Fruit fly (Drosophila melanogaster) whole organism, embryonic: ENCODE results near the gene Pop5.
A peak's percentile ranks its signal among the peaks of the same experiment; 100 is the strongest.

Experiments
- Abd-B ChIP-seq: fragments of 200-800 bp; sonication (Bioruptor generic); optimal IDR thresholded peaks from 2 replicates; lab custom pipeline; 2018; ENCODE audit warnings: missing biosample characterization, mild to moderate bottlenecking, missing genetic modification characterization, moderate library complexity
- Ada2b ChIP-seq: fragments of 200-800 bp; sonication (Bioruptor generic); IDR thresholded peaks from 2 replicates; pipeline ENCODE4 v1.3.6; 2022; ENCODE audit warnings: missing biosample characterization, missing genetic modification characterization
- Asciz ChIP-seq: fragments of 200-800 bp; sonication (Bioruptor generic); optimal IDR thresholded peaks from 2 replicates; lab custom pipeline; 2017; ENCODE audit warnings: missing biosample characterization, mild to moderate bottlenecking, missing genetic modification characterization, missing genetic modification reagents
- Awh ChIP-seq: fragments of 200-800 bp; sonication (Bioruptor generic); IDR thresholded peaks from 2 replicates; pipeline ENCODE4, ENCODE4 v1.3.6; 2022; ENCODE audit warnings: missing biosample characterization, missing genetic modification characterization
- CG10209 ChIP-seq: fragments of 200-800 bp; sonication (Bioruptor generic); optimal IDR thresholded peaks from 3 replicates; lab custom pipeline; 2017; ENCODE audit warnings: missing biosample characterization, mild to moderate bottlenecking, missing genetic modification characterization, missing genetic modification reagents
- CG10565 ChIP-seq: fragments of 200-800 bp; sonication (Bioruptor generic); optimal IDR thresholded peaks from 3 replicates; lab custom pipeline; 2016; ENCODE audit warnings: missing biosample characterization, mild to moderate bottlenecking, missing genetic modification characterization
- CG10654 ChIP-seq: fragments of 200-800 bp; sonication (Bioruptor generic); optimal IDR thresholded peaks from 2 replicates; lab custom pipeline; 2016; ENCODE audit warnings: missing biosample characterization, missing genetic modification characterization
- CG14014 ChIP-seq: fragments of 200-800 bp; sonication (Bioruptor generic); IDR thresholded peaks from 2 replicates; pipeline ENCODE4 v1.3.6; 2022; ENCODE audit warnings: missing biosample characterization, missing genetic modification characterization
- CG17612 ChIP-seq: fragments of 200-800 bp; sonication (Bioruptor generic); IDR thresholded peaks from 2 replicates; pipeline ENCODE4 v1.3.6; 2022; ENCODE audit warnings: missing biosample characterization, missing genetic modification characterization
- CG18476 ChIP-seq: fragments of 200-800 bp; sonication (Bioruptor generic); optimal IDR thresholded peaks from 2 replicates; lab custom pipeline; 2016; ENCODE audit warnings: missing biosample characterization, mild to moderate bottlenecking, missing genetic modification characterization
- CG31441 ChIP-seq: fragments of 200-800 bp; sonication (Bioruptor generic); IDR thresholded peaks from 2 replicates; pipeline ENCODE4 v1.3.6; 2022; ENCODE audit warnings: missing biosample characterization, missing genetic modification characterization
- CG3281 ChIP-seq: fragments of 200-800 bp; sonication (Bioruptor generic); optimal IDR thresholded peaks from 3 replicates; lab custom pipeline; 2017; ENCODE audit warnings: missing biosample characterization, mild to moderate bottlenecking, missing genetic modification characterization
- CG34422 ChIP-seq: fragments of 200-800 bp; sonication (Bioruptor generic); IDR thresholded peaks from 3 replicates; pipeline ENCODE4 v1.3.6; 2022; ENCODE audit warnings: missing biosample characterization, missing genetic modification characterization
- CG42726 ChIP-seq: fragments of 200-800 bp; sonication (Bioruptor generic); IDR thresholded peaks from 2 replicates; pipeline ENCODE4 v1.3.6; 2022; ENCODE audit warnings: missing biosample characterization, missing genetic modification characterization; ENCODE audit not compliant: partially characterized antibody
- CG43689 ChIP-seq: fragments of 200-800 bp; sonication (Bioruptor generic); IDR thresholded peaks from 2 replicates; pipeline ENCODE4 v1.3.6; 2022; ENCODE audit warnings: missing biosample characterization, missing genetic modification characterization
- CG5245 ChIP-seq: fragments of 200-800 bp; sonication (Bioruptor generic); optimal IDR thresholded peaks from 3 replicates; lab custom pipeline; 2016; ENCODE audit warnings: missing biosample characterization, missing genetic modification characterization
- CG7786 ChIP-seq: fragments of 200-800 bp; sonication (Bioruptor generic); optimal IDR thresholded peaks from 2 replicates; lab custom pipeline; 2016; ENCODE audit warnings: missing biosample characterization, missing genetic modification characterization
- CG9797 ChIP-seq: fragments of 200-800 bp; sonication (Bioruptor generic); optimal IDR thresholded peaks from 3 replicates; lab custom pipeline; 2018; ENCODE audit warnings: missing biosample characterization, mild to moderate bottlenecking, missing genetic modification characterization
- CTCF ChIP-seq: fragments of 200-800 bp; sonication (Bioruptor generic); optimal IDR thresholded peaks from 2 replicates; lab custom pipeline; 2017; ENCODE audit warnings: missing biosample characterization, mild to moderate bottlenecking, missing genetic modification characterization, moderate library complexity
- HHEX ChIP-seq: fragments of 200-800 bp; sonication (Bioruptor generic); optimal IDR thresholded peaks from 3 replicates; lab custom pipeline; 2017; ENCODE audit warnings: missing biosample characterization, mild to moderate bottlenecking, missing genetic modification characterization, missing genetic modification reagents
- Hr51 ChIP-seq, 2 experiments: fragments of 200-800 bp; sonication (Bioruptor generic); optimal IDR thresholded peaks; 2 replicates in 1 of 2; 3 replicates in 1 of 2; lab custom pipeline; 2016 to 2018; ENCODE audit warnings: missing biosample characterization in 2 of 2, missing genetic modification characterization in 2 of 2, mild to moderate bottlenecking in 1 of 2, moderate library complexity in 1 of 2
- Sry-β ChIP-seq: fragments of 200-800 bp; sonication (Bioruptor generic); optimal IDR thresholded peaks from 2 replicates; lab custom pipeline; 2018; ENCODE audit warnings: missing biosample characterization, mild to moderate bottlenecking, missing genetic modification characterization, moderate library complexity
- Trl ChIP-seq, 3 experiments: fragments of >200 bp in 2 of 3; fragments of 200-800 bp in 1 of 3; sonication (Bioruptor generic) in 1 of 3; optimal IDR thresholded peaks; 2 replicates in 1 of 3; 3 replicates in 2 of 3; lab custom pipeline; 2016 to 2017; ENCODE audit warnings: missing biosample characterization in 1 of 3, missing genetic modification characterization in 1 of 3
- Usf ChIP-seq: fragments of 200-800 bp; sonication (Bioruptor generic); optimal IDR thresholded peaks from 2 replicates; lab custom pipeline; 2017; ENCODE audit warnings: missing genotype, missing biosample characterization, missing genetic modification characterization
- Xrp1 ChIP-seq: fragments of 200-800 bp; sonication (Bioruptor generic); IDR thresholded peaks from 2 replicates; pipeline ENCODE4 v1.3.6; 2022; ENCODE audit warnings: missing biosample characterization, missing genetic modification characterization
- ash1 ChIP-seq: fragments of 200-800 bp; sonication (Bioruptor generic); optimal IDR thresholded peaks from 2 replicates; lab custom pipeline; 2018; ENCODE audit warnings: missing biosample characterization, mild to moderate bottlenecking, missing genetic modification characterization
- bab2 ChIP-seq: fragments of 200-800 bp; sonication (Bioruptor generic); optimal IDR thresholded peaks from 2 replicates; lab custom pipeline; 2016; ENCODE audit warnings: missing biosample characterization, missing genetic modification characterization
- bbx ChIP-seq: fragments of 200-800 bp; sonication (Bioruptor generic); IDR thresholded peaks from 2 replicates; pipeline ENCODE4 v1.3.6; 2022; ENCODE audit warnings: missing biosample characterization, missing genetic modification characterization; ENCODE audit not compliant: partially characterized antibody
- btn ChIP-seq: fragments of 200-800 bp; sonication (Bioruptor generic); optimal IDR thresholded peaks from 2 replicates; lab custom pipeline; 2016; ENCODE audit warnings: missing biosample characterization, missing genetic modification characterization
- cad ChIP-seq: fragments of >200 bp; optimal IDR thresholded peaks from 2 replicates; lab custom pipeline; 2017; ENCODE audit warnings: missing biosample characterization, missing genetic modification characterization
- dpn ChIP-seq, 2 experiments: fragments of 200-800 bp; sonication (Bioruptor generic); optimal IDR thresholded peaks; 3 replicates each; lab custom pipeline; 2016; ENCODE audit warnings: missing biosample characterization in 2 of 2, missing genetic modification characterization in 2 of 2
- dysf ChIP-seq: fragments of 200-800 bp; sonication (Bioruptor generic); IDR thresholded peaks from 3 replicates; pipeline ENCODE4 v1.3.6; 2022; ENCODE audit warnings: missing biosample characterization, missing genetic modification characterization
- eyg ChIP-seq: fragments of 200-800 bp; sonication (Bioruptor generic); optimal IDR thresholded peaks from 3 replicates; lab custom pipeline; 2016; ENCODE audit warnings: missing biosample characterization, missing genetic modification characterization
- fd96Cb ChIP-seq: fragments of 200-800 bp; sonication (Bioruptor generic); optimal IDR thresholded peaks from 2 replicates; lab custom pipeline; 2018; ENCODE audit warnings: missing biosample characterization, mild to moderate bottlenecking, missing genetic modification characterization, moderate library complexity
- fu2 ChIP-seq: fragments of 200-800 bp; sonication (Bioruptor generic); optimal IDR thresholded peaks from 2 replicates; lab custom pipeline; 2016; ENCODE audit warnings: missing biosample characterization, missing genetic modification characterization
- grau ChIP-seq: fragments of 200-800 bp; optimal IDR thresholded peaks from 3 replicates; lab custom pipeline; 2019; ENCODE audit warnings: missing biosample characterization, mild to moderate bottlenecking, missing genetic modification characterization, moderate library complexity
- her ChIP-seq: fragments of 200-800 bp; sonication (Bioruptor generic); optimal IDR thresholded peaks from 2 replicates; lab custom pipeline; 2016; ENCODE audit warnings: missing biosample characterization, missing genetic modification characterization
- hth ChIP-seq: fragments of >200 bp; optimal IDR thresholded peaks from 2 replicates; lab custom pipeline; 2017; ENCODE audit warnings: inconsistent platforms
- nerfin-2 ChIP-seq: fragments of 200-800 bp; sonication (Bioruptor generic); IDR thresholded peaks from 2 replicates; pipeline ENCODE4 v1.3.6; 2022; ENCODE audit warnings: missing biosample characterization, missing genetic modification characterization; ENCODE audit not compliant: partially characterized antibody
- pb ChIP-seq: fragments of 200-800 bp; sonication (Bioruptor generic); optimal IDR thresholded peaks from 3 replicates; lab custom pipeline; 2016; ENCODE audit warnings: missing biosample characterization, missing genetic modification characterization
- sd ChIP-seq: fragments of 200-800 bp; sonication (Bioruptor generic); optimal IDR thresholded peaks from 3 replicates; lab custom pipeline; 2018; ENCODE audit warnings: missing biosample characterization, mild to moderate bottlenecking, missing genetic modification characterization, moderate library complexity
- sens ChIP-seq: fragments of 200-800 bp; sonication (Bioruptor generic); peaks from one replicate; lab custom pipeline; 2016; ENCODE audit warnings: missing biosample characterization, missing genetic modification characterization
- seq ChIP-seq: fragments of 200-800 bp; sonication (Bioruptor generic); IDR thresholded peaks from 2 replicates; pipeline ENCODE4 v1.3.6; 2022; ENCODE audit warnings: missing biosample characterization, missing genetic modification characterization
- sima ChIP-seq: fragments of 200-800 bp; sonication (Bioruptor generic); optimal IDR thresholded peaks from 2 replicates; lab custom pipeline; 2016; ENCODE audit warnings: missing biosample characterization, missing genetic modification characterization
- sob ChIP-seq: fragments of 200-800 bp; sonication (Bioruptor generic); IDR thresholded peaks from 2 replicates; pipeline ENCODE4 v1.3.6; 2022; ENCODE audit warnings: missing biosample characterization, missing genetic modification characterization
- sug ChIP-seq: fragments of 200-800 bp; optimal IDR thresholded peaks from 2 replicates; lab custom pipeline; 2019; ENCODE audit warnings: missing biosample characterization, mild to moderate bottlenecking, missing genetic modification characterization, moderate library complexity
- tgo ChIP-seq: fragments of 200-800 bp; sonication (Bioruptor generic); IDR thresholded peaks from 3 replicates; pipeline ENCODE4 v1.3.6; 2022; ENCODE audit warnings: missing biosample characterization, missing genetic modification characterization
- tll ChIP-seq, 2 experiments: fragments of 200-800 bp in 1 of 2; fragments of >200 bp in 1 of 2; sonication (Bioruptor generic) in 1 of 2; optimal IDR thresholded peaks; 2 replicates each; lab custom pipeline; 2017 to 2019; ENCODE audit warnings: missing biosample characterization in 2 of 2, missing genetic modification characterization in 2 of 2, mild to moderate bottlenecking in 1 of 2, moderate library complexity in 1 of 2
- vvl ChIP-seq: fragments of 200-800 bp; sonication (Bioruptor generic); IDR thresholded peaks from 2 replicates; pipeline ENCODE4 v1.3.6; 2022; ENCODE audit warnings: missing biosample characterization, missing genetic modification characterization
- wdn ChIP-seq: fragments of 200-800 bp; sonication (Bioruptor generic); IDR thresholded peaks from 2 replicates; pipeline ENCODE4 v1.3.6; 2022; ENCODE audit warnings: missing biosample characterization, missing genetic modification characterization
- zf30C ChIP-seq: fragments of 200-800 bp; sonication (Bioruptor generic); optimal IDR thresholded peaks from 3 replicates; lab custom pipeline; 2018; ENCODE audit warnings: missing biosample characterization, mild to moderate bottlenecking, missing genetic modification characterization

Gene Pop5

DNA sequence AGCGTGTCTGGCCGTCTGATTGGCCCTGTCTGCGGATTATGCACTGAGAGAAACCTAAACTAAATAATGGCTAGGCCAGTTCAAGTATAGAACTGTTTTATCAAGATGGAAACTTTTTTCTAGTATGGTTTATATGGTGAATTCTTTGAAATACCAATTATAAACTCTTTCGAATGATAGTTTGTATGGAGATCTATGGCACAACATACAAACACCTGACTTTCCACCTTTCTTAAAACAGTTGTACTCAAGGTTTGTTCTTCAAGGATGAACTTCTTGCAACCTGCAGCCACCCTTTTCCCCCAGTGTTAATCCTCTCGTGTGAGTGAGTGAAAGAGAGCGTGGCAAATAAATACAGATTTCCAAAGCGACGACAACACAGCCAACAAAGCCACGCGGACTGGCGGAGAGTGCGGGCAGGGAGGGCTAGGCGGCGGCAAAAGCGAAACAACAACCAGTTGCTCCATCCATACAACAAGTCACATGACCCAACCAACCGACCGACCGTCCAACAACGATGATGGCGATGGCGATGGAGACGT lies 40.5 kb downstream of the Pop5 start (continued):
- TF ChIP-seq CG9797 (GFP tag; lab: Kevin White, UChicago) (peak; percentile 18), fu2 (GFP tag; lab: Kevin White, UChicago) (peak; percentile 90), CG34422 (GFP tag; lab: Robert Waterston, UW) (peak; percentile 88), hth (lab: Kevin White, UChicago) (no peak), Usf (GFP tag; lab: Kevin White, UChicago) (peak; percentile 62), dysf (GFP tag; lab: Robert Waterston, UW) (peak; percentile 94), CG5245 (GFP tag; lab: Kevin White, UChicago) (peak; percentile 71), CG31441 (GFP tag; lab: Robert Waterston, UW) (peak; percentile 84), CG17612 (GFP tag; lab: Robert Waterston, UW) (0 out of 2 replicates have a peak, but pooled peaks have one; percentile 35), HHEX (GFP tag; lab: Kevin White, UChicago) (peak; percentile 86), Asciz (peak; percentile 80), CG18476 (GFP tag; lab: Kevin White, UChicago) (peak; percentile 68), bbx (GFP tag; lab: Robert Waterston, UW) (no peak), sd (tag; lab: Kevin White, UChicago) (no peak), vvl (GFP tag; lab: Robert Waterston, UW) (peak; percentile 80), pb (peak; percentile 72), cad (GFP tag; lab: Kevin White, UChicago) (no peak), grau (peak; percentile 91), seq (peak; percentile 88), tll (GFP tag; optimal IDR thresholded peaks at IDR 0.05; lab: Kevin White, UChicago) (no peak), ash1 (GFP tag; lab: Kevin White, UChicago) (no peak), CG10565 (GFP tag; lab: Kevin White, UChicago) (peak; percentile 39), tgo (GFP tag; lab: Robert Waterston, UW) (peak; percentile 91), btn (GFP tag; lab: Kevin White, UChicago) (peak; percentile 79), CG7786 (GFP tag; lab: Kevin White, UChicago) (peak; percentile 90), fd96Cb (peak; percentile 92), sima (GFP tag; lab: Kevin White, UChicago) (peak; percentile 77), Trl (optimal IDR thresholded peaks at IDR 0.05; lab: Kevin White, UChicago) (peak in 1 of 2 experiments; percentile 13), Trl (GFP tag; optimal IDR thresholded peaks at IDR 0.05; lab: Kevin White, UChicago) (peak; percentile 88), dpn (GFP tag; optimal IDR thresholded peaks at IDR 0.05; lab: Kevin White, UChicago) (peak; percentile 88 to 90), Hr51 (GFP tag; optimal IDR thresholded peaks at IDR 0.05; lab: Kevin White, UChicago) (peak; percentile 82 to 95), CG10209 (GFP tag; lab: Kevin White, UChicago) (peak; percentile 88), eyg (GFP tag; lab: Kevin White, UChicago) (peak; percentile 89), sens (GFP tag; lab: Kevin White, UChicago) (peak; percentile 98), bab2 (peak; percentile 89), nerfin-2 (GFP tag; lab: Robert Waterston, UW) (no peak), CG3281 (GFP tag; lab: Kevin White, UChicago) (peak; percentile 90), CG14014 (GFP tag; lab: Robert Waterston, UW) (peak; percentile 89), wdn (GFP tag; lab: Robert Waterston, UW) (peak; percentile 63), CG10654 (GFP tag; lab: Kevin White, UChicago) (peak; percentile 78), CTCF (GFP tag; lab: Kevin White, UChicago) (peak; percentile 50), Awh (GFP tag; lab: Robert Waterston, UW) (peak; percentile 63), CG43689 (GFP tag; lab: Robert Waterston, UW) (peak; percentile 79), Xrp1 (GFP tag; lab: Robert Waterston, UW) (peak; percentile 78), her (GFP tag; lab: Kevin White, UChicago) (peak; percentile 87), sug (tag; lab: Kevin White, UChicago) (peak; percentile 59), Sry-β (GFP tag; lab: Kevin White, UChicago) (no peak), CG42726 (GFP tag; lab: Robert Waterston, UW) (0 out of 2 replicates have a peak, but pooled peaks have one; percentile 26), Abd-B (GFP tag; lab: Kevin White, UChicago) (peak; percentile 88), Ada2b (GFP tag; lab: Robert Waterston, UW) (peak; percentile 84), zf30C (GFP tag; lab: Kevin White, UChicago) (peak; percentile 59), sob (peak; percentile 70)
